Worm (Caenorhabditis elegans): ENCODE results near the gene rcs-1.

DNA sequence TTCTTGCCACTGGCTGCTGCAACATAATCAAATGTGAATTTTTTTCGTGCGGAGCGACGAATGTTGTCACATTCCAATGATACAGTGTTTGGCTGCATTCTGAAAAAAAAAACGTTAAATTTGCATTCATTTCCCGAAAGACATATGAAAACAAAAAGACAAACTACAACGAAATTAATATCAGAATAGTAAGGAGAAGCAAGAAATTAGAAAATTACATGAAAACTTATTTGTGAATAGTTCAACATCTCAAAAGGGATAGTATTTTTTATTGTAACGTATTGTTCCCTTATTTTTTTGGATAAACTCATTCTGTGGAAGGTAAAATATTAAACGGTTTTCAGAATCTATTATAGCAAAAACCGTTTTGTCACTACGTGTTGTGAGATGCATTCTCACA is 25.2 kb upstream of the rcs-1 start, which contains the start of gene sprp-4:
- TF ChIP-seq tab-1 (GFP tag; IDR thresholded peaks at IDR 0.05) (no peak), ref-1 (GFP tag; conservative IDR thresholded peaks at IDR 0.05) (no peak), T22C8.4 (GFP tag; IDR thresholded peaks at IDR 0.05) (no peak)
